Fruit fly (Drosophila melanogaster): ENCODE data around the gene CG3078.

dm6 chrX:2297428-2298200 lies 38.0 kb upstream of the CG3078 start:
- TF ChIP-seq CG13204 (GFP tag; optimal IDR thresholded peaks at IDR 0.05): peak; percentile 86
- peak; percentile 93 for TF ChIP-seq CG15710 (tag; optimal IDR thresholded peaks at IDR 0.05)
- TF ChIP-seq EcR (GFP tag; optimal IDR thresholded peaks at IDR 0.05): peak; percentile 53
- peak; percentile 88 for TF ChIP-seq CG17806 (tag; optimal IDR thresholded peaks at IDR 0.05)
- peak; percentile 94 for TF ChIP-seq Pif1B (GFP tag; optimal IDR thresholded peaks at IDR 0.05)
- peak; percentile 89 for TF ChIP-seq rn (GFP tag; IDR thresholded peaks at IDR 0.05)
- TF ChIP-seq fd96Ca (GFP tag; IDR thresholded peaks at IDR 0.05): peak; percentile 98
- peak; percentile 89 for TF ChIP-seq CG9948 (tag; optimal IDR thresholded peaks at IDR 0.05)
- peak; percentile 96 for TF ChIP-seq CG32121 (GFP tag; IDR thresholded peaks at IDR 0.05)
- peak; percentile 71 for TF ChIP-seq gl (tag; optimal IDR thresholded peaks at IDR 0.05)
- TF ChIP-seq CG12605 (GFP tag; IDR thresholded peaks at IDR 0.05): peak; percentile 94
- TF ChIP-seq CG4496 (GFP tag; IDR thresholded peaks at IDR 0.05): peak; percentile 98
- peak; percentile 90 for TF ChIP-seq CG8159 (tag; optimal IDR thresholded peaks at IDR 0.05)
- TF ChIP-seq CG34367 (tag; optimal IDR thresholded peaks at IDR 0.05): peak; percentile 90
